Fruit fly (Drosophila melanogaster) S2 (cell line): ENCODE results near the gene CG32407.
A peak's percentile ranks its signal among the peaks of the same experiment; 100 is the strongest.

ENCODE experiments used
- CG8478 ChIP-seq: fragments of >200 bp; optimal IDR thresholded peaks from 2 replicates; lab custom pipeline; 2018
- CTCF ChIP-seq, 2 experiments: fragments of >200 bp; optimal IDR thresholded peaks; 2 replicates each; lab custom pipeline; 2018

Gene CG32407

DNA sequence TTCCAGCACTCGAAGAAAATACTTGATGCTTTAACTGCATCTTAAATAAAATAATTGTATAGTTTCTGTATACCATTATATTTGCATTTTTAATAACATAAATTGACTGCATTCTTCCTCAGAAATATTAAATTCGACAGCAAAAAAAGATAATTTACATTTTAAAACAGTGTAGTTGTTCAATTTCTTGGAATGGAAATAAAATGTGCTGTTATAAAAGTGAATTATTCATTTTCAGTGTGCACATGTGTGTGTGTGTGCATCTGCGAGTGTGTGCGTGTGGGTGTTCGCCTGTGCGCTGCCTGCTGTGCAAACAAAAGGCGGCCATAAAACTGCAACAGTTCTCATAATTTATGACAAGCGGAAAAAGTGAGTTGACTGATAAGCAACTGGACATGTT lies 30.3 kb downstream of the CG32407 start:
- TF ChIP-seq CTCF (optimal IDR thresholded peaks at IDR 0.05; lab: Kevin White, UChicago) (no peak), CG8478 (lab: Kevin White, UChicago) (no peak)

DNA sequence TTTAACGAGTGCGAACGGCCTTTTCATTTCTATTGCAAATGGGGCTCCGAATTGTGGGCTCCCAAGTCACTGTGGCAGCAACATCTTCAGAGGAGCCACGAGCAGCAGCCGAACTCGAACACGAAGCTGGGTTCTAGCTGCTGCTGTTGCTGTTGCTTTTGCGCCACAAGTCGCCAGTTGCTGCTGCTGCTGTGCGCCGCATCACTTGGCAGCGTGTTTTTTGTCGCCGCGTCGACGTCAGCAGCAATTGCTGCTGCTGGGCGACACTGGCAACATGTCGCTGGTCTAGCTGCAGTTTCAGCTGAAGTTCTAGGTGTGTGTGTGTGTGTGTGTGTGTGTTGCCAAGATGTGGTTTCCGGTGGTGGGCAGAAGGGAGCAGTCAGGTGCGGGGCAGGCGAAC lies 30.7 kb downstream of the CG32407 start:
- TF ChIP-seq CTCF (optimal IDR thresholded peaks at IDR 0.05; lab: Kevin White, UChicago) (no peak), CG8478 (lab: Kevin White, UChicago) (no peak)

DNA sequence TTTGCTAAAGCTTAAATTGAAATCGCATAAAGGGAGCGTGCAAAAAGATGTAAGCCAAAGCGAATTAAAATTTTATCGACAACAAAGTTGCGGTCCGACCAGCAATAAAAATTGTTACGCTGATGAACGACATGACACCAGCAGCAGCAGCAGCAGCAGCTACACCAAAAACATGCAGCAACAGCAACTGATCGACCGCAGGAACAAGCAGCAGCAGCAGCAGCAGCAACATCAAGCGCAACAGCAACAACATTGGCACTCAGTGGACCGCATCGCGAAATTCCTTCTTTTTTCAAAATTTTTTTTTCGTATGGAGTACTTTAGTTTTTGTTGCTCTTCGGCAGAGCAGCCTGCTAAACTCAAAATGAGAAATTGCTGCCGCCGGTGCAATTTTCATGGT lies 33.1 kb downstream of the CG32407 start:
- TF ChIP-seq CTCF (optimal IDR thresholded peaks at IDR 0.05; lab: Kevin White, UChicago), result no peak
- no peak for TF ChIP-seq CG8478 (lab: Kevin White, UChicago)

DNA sequence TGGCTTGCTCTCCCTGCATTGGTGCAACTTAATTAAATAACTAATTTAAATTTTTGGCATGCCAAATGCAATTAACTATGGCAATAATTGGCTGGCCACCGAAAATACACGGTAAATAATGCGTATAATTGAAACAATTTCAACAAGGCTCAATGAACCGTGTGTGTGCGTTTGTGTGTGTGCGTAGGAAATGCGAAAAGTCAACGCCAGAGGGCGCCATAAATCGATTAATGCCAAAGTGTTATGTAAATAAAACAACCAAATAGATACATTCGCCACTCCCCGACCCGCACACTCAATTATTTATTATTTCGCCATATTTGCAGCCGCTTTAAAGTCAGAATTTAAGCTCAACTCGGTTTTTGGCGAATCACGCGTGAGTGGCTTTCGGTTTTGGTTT lies 35.3 kb downstream of the CG32407 start:
- TF ChIP-seq CTCF (optimal IDR thresholded peaks at IDR 0.05; lab: Kevin White, UChicago) (peak; percentile 70 to 73), CG8478 (lab: Kevin White, UChicago) (no peak)

DNA sequence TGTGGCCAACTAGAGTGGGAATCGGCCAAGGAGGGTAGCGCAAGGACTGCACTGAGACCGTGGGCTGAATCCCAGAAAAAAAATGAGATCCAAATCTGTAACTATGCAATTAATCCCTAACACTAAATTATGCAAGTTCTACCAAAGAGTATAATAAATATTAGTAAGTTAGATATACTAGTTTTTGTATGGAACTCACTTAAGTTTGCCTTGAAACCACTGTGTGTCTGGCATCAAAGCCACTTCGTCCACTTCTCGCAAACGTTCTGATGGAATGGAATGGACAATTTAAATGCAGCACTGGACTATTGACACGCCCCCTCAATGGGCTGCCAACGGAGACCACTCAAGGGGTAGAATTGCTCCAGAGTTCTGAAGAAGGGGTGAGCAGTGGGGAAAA lies 36.3 kb downstream of the CG32407 start:
- TF ChIP-seq CG8478 (lab: Kevin White, UChicago) (no peak), CTCF (optimal IDR thresholded peaks at IDR 0.05; lab: Kevin White, UChicago) (no peak)

DNA sequence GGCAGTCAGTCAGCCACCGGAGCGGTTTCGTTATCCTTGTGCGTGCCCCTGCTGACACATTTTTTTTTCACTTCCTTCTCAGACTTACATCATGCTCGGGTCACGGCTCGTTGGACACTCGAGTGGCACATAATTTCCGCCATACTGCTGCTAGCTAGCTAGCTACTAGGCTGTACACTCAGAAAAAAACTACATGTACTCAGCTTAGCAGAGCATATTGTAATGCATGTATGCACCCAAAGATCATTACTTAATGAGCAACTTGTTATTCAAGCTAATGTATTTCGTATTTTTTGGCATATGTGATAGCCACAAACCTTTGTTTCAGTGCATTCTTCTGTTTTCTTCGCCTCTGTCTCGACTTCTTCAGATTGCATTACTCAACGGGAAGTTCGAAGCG lies 42.5 kb downstream of the CG32407 start:
- TF ChIP-seq CTCF (optimal IDR thresholded peaks at IDR 0.05; lab: Kevin White, UChicago) (no peak), CG8478 (lab: Kevin White, UChicago) (no peak)

DNA sequence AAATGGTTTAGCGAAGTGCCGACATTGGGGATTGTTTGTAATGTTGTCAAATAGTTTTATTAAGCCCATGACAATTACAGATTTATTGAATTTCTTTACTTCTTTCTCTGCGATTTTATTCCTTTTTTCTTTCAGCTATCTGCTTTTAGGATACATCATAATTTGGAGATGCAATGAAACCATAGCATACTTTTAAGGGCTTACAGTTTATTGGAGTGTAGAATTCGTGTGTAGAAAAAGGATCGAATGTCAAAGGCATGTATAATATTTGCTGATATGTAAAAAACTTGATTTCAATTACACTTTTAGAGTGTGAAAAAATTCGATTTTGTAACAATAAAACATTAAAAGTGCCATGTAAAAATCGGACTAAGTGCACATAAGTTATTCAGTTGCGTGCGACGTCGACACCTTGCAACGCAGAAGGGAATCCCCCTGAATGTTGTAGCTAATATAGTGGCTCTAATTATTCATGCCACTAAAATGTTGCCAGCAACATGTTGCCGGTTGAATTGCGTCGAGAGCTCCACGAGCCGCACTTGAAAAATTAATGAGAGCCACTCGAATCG lies 45.1 kb downstream of the CG32407 start:
- TF ChIP-seq CG8478 (lab: Kevin White, UChicago) (no peak), CTCF (optimal IDR thresholded peaks at IDR 0.05; lab: Kevin White, UChicago) (peak; percentile 66 to 68)

DNA sequence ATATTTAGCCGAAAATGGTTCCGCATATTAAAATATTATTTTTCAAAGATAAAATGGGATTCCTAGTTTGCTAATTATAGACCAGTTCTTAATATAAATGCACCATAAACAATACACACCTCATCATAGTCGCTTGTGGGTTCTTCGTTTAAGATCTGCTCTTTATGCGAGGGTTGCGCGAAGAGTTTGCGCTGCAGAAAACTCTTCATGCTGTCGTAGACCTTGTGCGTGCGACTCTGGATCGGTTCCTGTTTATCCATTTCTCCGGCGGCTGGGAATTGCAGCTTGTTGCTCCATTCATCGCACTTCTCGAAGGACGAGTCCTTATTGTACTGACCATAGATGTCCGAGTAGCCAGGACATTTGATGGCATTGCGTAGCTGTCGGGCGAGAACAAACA lies 46.8 kb downstream of the CG32407 start:
- TF ChIP-seq CG8478 (lab: Kevin White, UChicago) (no peak), CTCF (optimal IDR thresholded peaks at IDR 0.05; lab: Kevin White, UChicago) (no peak)

DNA sequence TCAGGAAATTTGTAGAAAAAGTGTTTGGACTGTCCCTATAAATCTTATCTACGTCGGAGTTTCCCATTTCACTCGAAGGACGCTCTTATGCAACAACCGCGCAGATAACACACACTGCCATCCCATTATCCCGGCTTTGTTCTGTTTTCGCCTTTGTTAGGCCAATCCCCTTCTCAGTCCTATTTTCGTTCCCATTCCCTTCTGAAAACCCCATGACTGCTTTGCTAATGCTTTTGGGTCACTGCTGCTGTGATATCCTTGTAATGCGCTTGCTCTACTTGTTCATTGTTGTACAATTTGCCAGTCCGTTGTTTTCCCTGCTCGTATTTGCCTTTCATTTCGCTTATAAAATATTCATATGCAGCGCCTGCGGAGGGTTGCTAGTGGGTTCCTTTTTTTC lies 47.3 kb downstream of the CG32407 start:
- no peak for TF ChIP-seq CTCF (optimal IDR thresholded peaks at IDR 0.05; lab: Kevin White, UChicago)
- TF ChIP-seq CG8478 (lab: Kevin White, UChicago), result no peak

DNA sequence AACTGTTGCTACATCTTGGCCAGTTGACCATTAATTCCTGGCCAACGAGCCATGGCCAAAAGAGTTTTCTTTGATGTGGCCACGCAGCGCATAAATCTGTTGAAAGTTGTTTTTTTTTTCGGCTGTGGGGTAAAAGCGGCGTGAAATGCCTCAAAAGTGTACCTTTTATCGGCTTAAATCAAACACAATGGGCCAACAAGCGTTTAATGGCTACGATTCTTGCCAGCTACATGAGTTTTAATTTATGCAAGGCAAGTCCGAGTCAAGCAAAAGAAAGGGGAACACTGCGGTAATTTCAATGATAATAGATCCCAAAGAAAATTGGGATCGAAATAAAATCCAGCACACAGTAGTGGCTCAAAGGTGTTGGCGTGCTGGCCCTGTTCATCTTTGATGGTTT lies 48.3 kb downstream of the CG32407 start:
- no peak for TF ChIP-seq CTCF (optimal IDR thresholded peaks at IDR 0.05; lab: Kevin White, UChicago)
- TF ChIP-seq CG8478 (lab: Kevin White, UChicago), result no peak

DNA sequence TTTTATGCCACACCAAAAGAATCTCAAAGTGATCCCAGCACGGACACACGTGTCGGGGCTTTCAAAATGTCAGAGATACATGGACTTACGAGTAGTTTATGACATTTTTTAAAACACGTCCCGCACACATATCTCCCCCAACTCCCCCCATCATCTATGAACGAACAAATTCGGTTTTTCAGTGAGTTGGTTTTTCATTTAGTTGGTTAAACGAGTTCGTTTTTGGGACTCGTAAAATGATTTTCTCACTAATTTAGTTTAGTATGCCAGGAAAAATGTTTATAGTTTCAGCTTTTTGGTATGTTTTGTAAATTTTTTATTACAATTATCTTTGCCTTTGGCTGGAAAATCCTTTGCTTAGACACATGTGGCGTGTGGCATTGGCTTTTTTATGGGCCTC lies 49.6 kb downstream of the CG32407 start:
- TF ChIP-seq CTCF (optimal IDR thresholded peaks at IDR 0.05; lab: Kevin White, UChicago) (no peak), CG8478 (lab: Kevin White, UChicago) (no peak)
